Fruit fly (Drosophila melanogaster) whole organism, prepupa: Measurements from ENCODE around the gene CG3909.

Source experiments
- CG10631 ChIP-seq: fragments of 200-800 bp; sonication (Bioruptor generic); optimal IDR thresholded peaks from 2 replicates; lab custom pipeline; 2016; ENCODE audit warnings: missing biosample characterization, missing genetic modification characterization
- CG10669 ChIP-seq: fragments of 200-800 bp; sonication (Bioruptor generic); optimal IDR thresholded peaks from 3 replicates; lab custom pipeline; 2018; ENCODE audit warnings: missing biosample characterization, mild to moderate bottlenecking, missing genetic modification characterization, moderate library complexity
- CG11294 ChIP-seq: fragments of 200-800 bp; sonication (Bioruptor generic); IDR thresholded peaks from 2 replicates; pipeline ENCODE4 v1.3.6; 2022; ENCODE audit warnings: missing biosample characterization, missing genetic modification characterization
- CG11902 ChIP-seq: fragments of 200-800 bp; sonication (Bioruptor generic); optimal IDR thresholded peaks from 3 replicates; lab custom pipeline; 2016; ENCODE audit warnings: missing biosample characterization, missing genetic modification characterization
- CG15336 ChIP-seq: fragments of 200-800 bp; sonication (Bioruptor generic); IDR thresholded peaks from 2 replicates; pipeline ENCODE4 v1.3.6; 2022; ENCODE audit warnings: missing biosample characterization, missing genetic modification characterization
- CG1621 ChIP-seq: fragments of 200-800 bp; sonication (Bioruptor generic); optimal IDR thresholded peaks from 3 replicates; lab custom pipeline; 2018; ENCODE audit warnings: missing biosample characterization, mild to moderate bottlenecking, missing genetic modification characterization
- CG16779 ChIP-seq: fragments of 200-800 bp; sonication (Bioruptor generic); optimal IDR thresholded peaks from 3 replicates; lab custom pipeline; 2017; ENCODE audit warnings: missing biosample characterization, mild to moderate bottlenecking, missing genetic modification characterization
- CG3032 ChIP-seq: fragments of 200-800 bp; optimal IDR thresholded peaks from 2 replicates; lab custom pipeline; 2019; ENCODE audit warnings: missing biosample characterization, mild to moderate bottlenecking, missing genetic modification characterization, moderate library complexity
- CG31627 ChIP-seq: fragments of 200-800 bp; sonication (Bioruptor generic); optimal IDR thresholded peaks from 3 replicates; lab custom pipeline; 2016; ENCODE audit warnings: missing biosample characterization, missing genetic modification characterization
- CG34406 ChIP-seq: fragments of 200-800 bp; sonication (Bioruptor generic); optimal IDR thresholded peaks from 3 replicates; lab custom pipeline; 2016; ENCODE audit warnings: missing biosample characterization, missing genetic modification characterization
- CG3919 ChIP-seq: fragments of 200-800 bp; sonication (Bioruptor generic); optimal IDR thresholded peaks from 3 replicates; lab custom pipeline; 2016; ENCODE audit warnings: missing biosample characterization, missing genetic modification characterization
- CG4318 ChIP-seq: fragments of 200-800 bp; sonication (Bioruptor generic); optimal IDR thresholded peaks from 3 replicates; lab custom pipeline; 2017; ENCODE audit warnings: missing biosample characterization, mild to moderate bottlenecking, missing genetic modification characterization
- CG6163 ChIP-seq: fragments of 200-800 bp; sonication (Bioruptor generic); IDR thresholded peaks from 3 replicates; pipeline ENCODE4 v1.3.6; 2022; ENCODE audit warnings: missing biosample characterization, missing genetic modification characterization
- CG6276 ChIP-seq: fragments of 200-800 bp; sonication (Bioruptor generic); optimal IDR thresholded peaks from 2 replicates; lab custom pipeline; 2017; ENCODE audit warnings: missing biosample characterization, mild to moderate bottlenecking, missing genetic modification characterization
- CG6792 ChIP-seq: fragments of 200-800 bp; sonication (Bioruptor generic); optimal IDR thresholded peaks from 3 replicates; lab custom pipeline; 2016; ENCODE audit warnings: missing biosample characterization, missing genetic modification characterization
- CG6854 ChIP-seq: fragments of 200-800 bp; sonication (Bioruptor generic); optimal IDR thresholded peaks from 2 replicates; lab custom pipeline; 2017; ENCODE audit warnings: missing biosample characterization, mild to moderate bottlenecking, missing genetic modification characterization
- CG7368 ChIP-seq: fragments of 200-800 bp; sonication (Bioruptor generic); optimal IDR thresholded peaks from 3 replicates; lab custom pipeline; 2016; ENCODE audit warnings: missing biosample characterization, missing genetic modification characterization
- CG8119 ChIP-seq: fragments of 200-800 bp; sonication (Bioruptor generic); IDR thresholded peaks from 3 replicates; pipeline ENCODE4 v1.3.6; 2022; ENCODE audit warnings: missing biosample characterization, missing genetic modification characterization
- CG8319 ChIP-seq: fragments of 200-800 bp; sonication (Bioruptor generic); optimal IDR thresholded peaks from 3 replicates; lab custom pipeline; 2016; ENCODE audit warnings: missing biosample characterization, missing genetic modification characterization
- CG8632 ChIP-seq: fragments of 200-800 bp; sonication (Bioruptor generic); optimal IDR thresholded peaks from 3 replicates; lab custom pipeline; 2016; ENCODE audit warnings: missing biosample characterization, missing genetic modification characterization
- CG9139 ChIP-seq: fragments of 200-800 bp; sonication (Bioruptor generic); optimal IDR thresholded peaks from 3 replicates; lab custom pipeline; 2017; ENCODE audit warnings: missing biosample characterization, mild to moderate bottlenecking, missing genetic modification characterization
- Eip75B ChIP-seq: fragments of 200-800 bp; sonication (Bioruptor generic); optimal IDR thresholded peaks from 3 replicates; lab custom pipeline; 2016; ENCODE audit warnings: missing biosample characterization, missing genetic modification characterization
- Eip78C ChIP-seq: fragments of 200-800 bp; sonication (Bioruptor generic); peaks from one replicate; lab custom pipeline; 2016; ENCODE audit warnings: missing biosample characterization, missing genetic modification characterization
- Eip93F ChIP-seq: fragments of 200-800 bp; sonication (Bioruptor generic); optimal IDR thresholded peaks from 2 replicates; lab custom pipeline; 2016; ENCODE audit warnings: missing biosample characterization, mild to moderate bottlenecking, missing genetic modification characterization
- Ets21C ChIP-seq: fragments of 200-800 bp; sonication (Bioruptor generic); optimal IDR thresholded peaks from 3 replicates; lab custom pipeline; 2016; ENCODE audit warnings: missing biosample characterization, missing genetic modification characterization
- Ets96B ChIP-seq: fragments of 200-800 bp; optimal IDR thresholded peaks from 2 replicates; lab custom pipeline; 2019; ENCODE audit warnings: missing biosample characterization, mild to moderate bottlenecking, missing genetic modification characterization, moderate library complexity
- Gug ChIP-seq: fragments of 200-800 bp; sonication (Bioruptor generic); IDR thresholded peaks from 2 replicates; pipeline ENCODE4 v1.3.6; 2022; ENCODE audit warnings: missing biosample characterization, missing genetic modification characterization
- Hr38 ChIP-seq: sonication (Bioruptor generic); optimal IDR thresholded peaks from 2 replicates; lab custom pipeline; 2016; ENCODE audit warnings: missing biosample characterization, missing genetic modification characterization
- Hr39 ChIP-seq: fragments of 200-800 bp; sonication (Bioruptor generic); optimal IDR thresholded peaks from 2 replicates; lab custom pipeline; 2016; ENCODE audit warnings: missing biosample characterization, missing genetic modification characterization
- Hr4 ChIP-seq: fragments of 200-800 bp; sonication (Bioruptor generic); optimal IDR thresholded peaks from 3 replicates; lab custom pipeline; 2016; ENCODE audit warnings: missing biosample characterization, missing genetic modification characterization
- Lpt ChIP-seq: fragments of 200-800 bp; sonication (Bioruptor generic); optimal IDR thresholded peaks from 3 replicates; lab custom pipeline; 2016; ENCODE audit warnings: missing biosample characterization, missing genetic modification characterization
- Met ChIP-seq: fragments of 200-800 bp; sonication (Bioruptor generic); optimal IDR thresholded peaks from 3 replicates; lab custom pipeline; 2016; ENCODE audit warnings: missing biosample characterization, missing genetic modification characterization
- OdsH ChIP-seq: fragments of 200-800 bp; sonication (Bioruptor generic); optimal IDR thresholded peaks from 3 replicates; lab custom pipeline; 2016; ENCODE audit warnings: missing biosample characterization, missing genetic modification characterization
- Smox ChIP-seq: fragments of 200-800 bp; sonication (Bioruptor generic); optimal IDR thresholded peaks from 3 replicates; lab custom pipeline; 2016; ENCODE audit warnings: missing biosample characterization, missing genetic modification characterization
- Sox102F ChIP-seq: fragments of 200-800 bp; sonication (Bioruptor generic); optimal IDR thresholded peaks from 2 replicates; lab custom pipeline; 2016; ENCODE audit warnings: missing biosample characterization, mild to moderate bottlenecking, missing genetic modification characterization
- Sox15 ChIP-seq: fragments of 200-800 bp; sonication (Bioruptor generic); optimal IDR thresholded peaks from 3 replicates; lab custom pipeline; 2016; ENCODE audit warnings: missing biosample characterization, missing genetic modification characterization
- achi ChIP-seq: fragments of 200-800 bp; sonication (Bioruptor generic); optimal IDR thresholded peaks from 3 replicates; lab custom pipeline; 2016; ENCODE audit warnings: missing biosample characterization, missing genetic modification characterization
- acj6 ChIP-seq: fragments of 200-800 bp; sonication (Bioruptor generic); optimal IDR thresholded peaks from 3 replicates; lab custom pipeline; 2016; ENCODE audit warnings: missing biosample characterization, missing genetic modification characterization
- cyc ChIP-seq: fragments of 200-800 bp; sonication (Bioruptor generic); optimal IDR thresholded peaks from 3 replicates; lab custom pipeline; 2016; ENCODE audit warnings: missing biosample characterization, missing genetic modification characterization
- dac ChIP-seq: fragments of 200-800 bp; sonication (Bioruptor generic); optimal IDR thresholded peaks from 2 replicates; lab custom pipeline; 2017; ENCODE audit warnings: missing biosample characterization, mild to moderate bottlenecking, missing genetic modification characterization
- dsx ChIP-seq: fragments of 200-800 bp; optimal IDR thresholded peaks from 3 replicates; lab custom pipeline; 2019; ENCODE audit warnings: missing biosample characterization, mild to moderate bottlenecking, missing genetic modification characterization, moderate library complexity; ENCODE audit not compliant: poor library complexity, severe bottlenecking
- eg ChIP-seq: fragments of 200-800 bp; sonication (Bioruptor generic); IDR thresholded peaks from 3 replicates; pipeline ENCODE4 v1.3.6; 2022; ENCODE audit warnings: missing biosample characterization, missing genetic modification characterization
- esn ChIP-seq: fragments of 200-800 bp; sonication (Bioruptor generic); optimal IDR thresholded peaks from 2 replicates; lab custom pipeline; 2016; ENCODE audit warnings: missing biosample characterization, mild to moderate bottlenecking, missing genetic modification characterization, moderate library complexity
- fd59A ChIP-seq: fragments of 200-800 bp; sonication (Bioruptor generic); optimal IDR thresholded peaks from 2 replicates; lab custom pipeline; 2017; ENCODE audit warnings: missing biosample characterization, mild to moderate bottlenecking, missing genetic modification characterization, missing genetic modification reagents
- fd85E ChIP-seq: fragments of 200-800 bp; sonication (Bioruptor generic); optimal IDR thresholded peaks from 3 replicates; lab custom pipeline; 2016; ENCODE audit warnings: missing biosample characterization, missing genetic modification characterization
- fkh ChIP-seq: fragments of 200-800 bp; sonication (Bioruptor generic); optimal IDR thresholded peaks from 3 replicates; lab custom pipeline; 2017; ENCODE audit warnings: missing biosample characterization, mild to moderate bottlenecking, missing genetic modification characterization, moderate library complexity
- lz ChIP-seq: fragments of 200-800 bp; sonication (Bioruptor generic); optimal IDR thresholded peaks from 3 replicates; lab custom pipeline; 2016; ENCODE audit warnings: missing biosample characterization, missing genetic modification characterization
- net ChIP-seq: fragments of 200-800 bp; sonication (Bioruptor generic); optimal IDR thresholded peaks from 3 replicates; lab custom pipeline; 2016; ENCODE audit warnings: missing biosample characterization, missing genetic modification characterization
- pdm3 ChIP-seq: fragments of 200-800 bp; sonication (Bioruptor generic); optimal IDR thresholded peaks from 3 replicates; lab custom pipeline; 2016; ENCODE audit warnings: missing biosample characterization, missing genetic modification characterization
- spab ChIP-seq: fragments of 200-800 bp; sonication (Bioruptor generic); optimal IDR thresholded peaks from 2 replicates; lab custom pipeline; 2017; ENCODE audit warnings: missing biosample characterization, mild to moderate bottlenecking, missing genetic modification characterization, missing genetic modification reagents
- ss ChIP-seq, 2 experiments: fragments of 200-800 bp; sonication (Bioruptor generic); optimal IDR thresholded peaks; 2 replicates in 1 of 2; 3 replicates in 1 of 2; lab custom pipeline; 2017 to 2018; ENCODE audit warnings: mild to moderate bottlenecking in 2 of 2, missing biosample characterization in 2 of 2, missing genetic modification characterization in 2 of 2, moderate library complexity in 1 of 2
- topi ChIP-seq: fragments of 200-800 bp; sonication (Bioruptor generic); optimal IDR thresholded peaks from 3 replicates; lab custom pipeline; 2016; ENCODE audit warnings: missing biosample characterization, missing genetic modification characterization
- vri ChIP-seq: fragments of 200-800 bp; sonication (Bioruptor generic); optimal IDR thresholded peaks from 3 replicates; lab custom pipeline; 2016; ENCODE audit warnings: missing biosample characterization, mild to moderate bottlenecking, missing genetic modification characterization

Gene CG3909

DNA sequence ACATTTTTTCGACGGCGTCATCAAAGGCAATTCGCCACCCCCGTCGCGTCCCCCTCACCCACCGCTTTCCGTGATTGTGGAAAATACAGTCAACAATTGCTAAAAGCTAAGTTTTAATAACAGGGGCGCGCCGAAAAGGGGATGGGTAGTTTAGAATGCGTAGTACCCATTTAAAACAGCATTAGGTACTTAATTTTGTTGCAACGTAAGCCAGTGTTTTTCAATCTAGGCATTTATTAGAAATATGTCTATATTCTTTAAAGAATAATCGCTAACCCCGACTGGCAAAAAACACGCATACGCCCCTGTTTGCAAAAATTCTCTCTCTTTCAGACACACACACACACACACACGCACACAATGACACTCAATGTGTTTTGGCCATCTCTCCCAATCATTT is 41.8 kb downstream of the CG3909 start:
- TF ChIP-seq Eip93F (GFP tag; lab: Kevin White, UChicago) (no peak), Smox (GFP tag; lab: Kevin White, UChicago) (peak; percentile 86), CG8319 (GFP tag; lab: Kevin White, UChicago) (peak; percentile 33), pdm3 (GFP tag; lab: Kevin White, UChicago) (peak; percentile 67), fkh (peak; percentile 22), dsx (GFP tag; lab: Kevin White, UChicago) (no peak), Sox102F (GFP tag; lab: Kevin White, UChicago) (peak; percentile 81), CG10631 (GFP tag; lab: Kevin White, UChicago) (peak; percentile 46), net (GFP tag; lab: Kevin White, UChicago) (peak; percentile 57), CG9139 (no peak), topi (peak; percentile 82), CG11294 (peak; percentile 35; the same call in 1 of the 2 replicates), CG8632 (GFP tag; lab: Kevin White, UChicago) (peak; percentile 58), CG1621 (peak; percentile 36), CG15336 (GFP tag; lab: Robert Waterston, UW) (peak; percentile 53), Hr39 (GFP tag; lab: Kevin White, UChicago) (peak; percentile 91), ss (GFP tag; optimal IDR thresholded peaks at IDR 0.05; lab: Kevin White, UChicago) (no peak), CG16779 (tag; lab: Kevin White, UChicago) (no peak), Hr4 (GFP tag; lab: Kevin White, UChicago) (peak; percentile 11), Ets21C (GFP tag; lab: Kevin White, UChicago) (peak; percentile 88), CG10669 (GFP tag; lab: Kevin White, UChicago) (peak; percentile 48), CG4318 (GFP tag; lab: Kevin White, UChicago) (no peak), spab (GFP tag; lab: Kevin White, UChicago) (peak; percentile 13), esn (GFP tag; lab: Kevin White, UChicago) (peak; percentile 88), Lpt (GFP tag; lab: Kevin White, UChicago) (no peak), Ets96B (tag; lab: Kevin White, UChicago) (peak; percentile 41), CG8119 (GFP tag; lab: Robert Waterston, UW) (no peak), cyc (GFP tag; lab: Kevin White, UChicago) (peak; percentile 85), CG11902 (peak; percentile 43), eg (peak; percentile 70), CG34406 (GFP tag; lab: Kevin White, UChicago) (peak; percentile 67), Sox15 (peak; percentile 49), Eip75B (GFP tag; lab: Kevin White, UChicago) (peak; percentile 50), Hr38 (GFP tag; lab: Kevin White, UChicago) (no peak), CG6163 (GFP tag; lab: Robert Waterston, UW) (peak; percentile 81), Eip78C (GFP tag; lab: Kevin White, UChicago) (peak; percentile 80), CG7368 (GFP tag; lab: Kevin White, UChicago) (peak; percentile 34), CG3032 (tag; lab: Kevin White, UChicago) (peak; percentile 52), fd85E (GFP tag; lab: Kevin White, UChicago) (no peak), lz (GFP tag; lab: Kevin White, UChicago) (peak; percentile 88), achi (GFP tag; lab: Kevin White, UChicago) (peak; percentile 56), Gug (GFP tag; lab: Robert Waterston, UW) (no peak), CG6854 (GFP tag; lab: Kevin White, UChicago) (no peak), acj6 (GFP tag; lab: Kevin White, UChicago) (peak; percentile 63), Met (GFP tag; lab: Kevin White, UChicago) (peak; percentile 88), CG31627 (GFP tag; lab: Kevin White, UChicago) (peak; percentile 92), CG6792 (GFP tag; lab: Kevin White, UChicago) (peak; percentile 67), vri (GFP tag; lab: Kevin White, UChicago) (peak; percentile 92), CG3919 (GFP tag; lab: Kevin White, UChicago) (peak; percentile 34), fd59A (GFP tag; lab: Kevin White, UChicago) (peak; percentile 23), CG6276 (no peak), dac (GFP tag; lab: Kevin White, UChicago) (peak; percentile 6), OdsH (GFP tag; lab: Kevin White, UChicago) (peak; percentile 57)
